Fruit fly (Drosophila melanogaster) whole organism, pupa: ENCODE results near the gene Indy.

Experiments used
- CG10348 ChIP-seq: fragments of 200-800 bp; sonication (Bioruptor generic); IDR thresholded peaks from 2 replicates; pipeline ENCODE4 v1.3.6; 2022; ENCODE audit warnings: missing biosample characterization, missing genetic modification characterization
- CG12605 ChIP-seq: fragments of 200-800 bp; sonication (Bioruptor generic); IDR thresholded peaks from 2 replicates; pipeline ENCODE4 v1.3.6; 2022; ENCODE audit warnings: missing biosample characterization, missing genetic modification characterization
- CG13204 ChIP-seq: fragments of 200-800 bp; sonication (Bioruptor generic); optimal IDR thresholded peaks from 2 replicates; lab custom pipeline; 2018; ENCODE audit warnings: missing biosample characterization, mild to moderate bottlenecking, missing genetic modification characterization, moderate library complexity
- CG14655 ChIP-seq: fragments of 200-800 bp; sonication (Bioruptor generic); optimal IDR thresholded peaks from 3 replicates; lab custom pipeline; 2017; ENCODE audit warnings: mild to moderate bottlenecking, missing biosample characterization, missing genetic modification reagents, missing genetic modification characterization
- CG15710 ChIP-seq: fragments of 200-800 bp; sonication (Bioruptor generic); optimal IDR thresholded peaks from 2 replicates; lab custom pipeline; 2018; ENCODE audit warnings: missing biosample characterization, mild to moderate bottlenecking, missing genetic modification characterization, moderate library complexity
- CG17806 ChIP-seq: fragments of 200-800 bp; sonication (Bioruptor generic); optimal IDR thresholded peaks from 2 replicates; lab custom pipeline; 2018; ENCODE audit warnings: missing biosample characterization, mild to moderate bottlenecking, missing genetic modification characterization, moderate library complexity
- CG32121 ChIP-seq: fragments of 200-800 bp; sonication (Bioruptor generic); IDR thresholded peaks from 2 replicates; pipeline ENCODE4 v1.3.6; 2022; ENCODE audit warnings: missing biosample characterization, missing genetic modification characterization
- CG34367 ChIP-seq: fragments of 200-800 bp; sonication (Bioruptor generic); optimal IDR thresholded peaks from 2 replicates; lab custom pipeline; 2018; ENCODE audit warnings: missing biosample characterization, mild to moderate bottlenecking, missing genetic modification characterization
- CG4496 ChIP-seq: fragments of 200-800 bp; sonication (Bioruptor generic); IDR thresholded peaks from 3 replicates; pipeline ENCODE4 v1.3.6; 2022; ENCODE audit warnings: missing biosample characterization, missing genetic modification characterization
- CG8159 ChIP-seq: fragments of 200-800 bp; sonication (Bioruptor generic); optimal IDR thresholded peaks from 3 replicates; lab custom pipeline; 2018; ENCODE audit warnings: missing biosample characterization, mild to moderate bottlenecking, missing genetic modification characterization, moderate library complexity
- CG8301 ChIP-seq: fragments of 200-800 bp; sonication (Bioruptor generic); optimal IDR thresholded peaks from 2 replicates; lab custom pipeline; 2018; ENCODE audit warnings: missing biosample characterization, mild to moderate bottlenecking, missing genetic modification characterization
- CG9948 ChIP-seq: fragments of 200-800 bp; sonication (Bioruptor generic); optimal IDR thresholded peaks from 2 replicates; lab custom pipeline; 2018; ENCODE audit warnings: missing biosample characterization, mild to moderate bottlenecking, missing genetic modification characterization, moderate library complexity
- D1 ChIP-seq: fragments of 200-800 bp; sonication (Bioruptor generic); optimal IDR thresholded peaks from 2 replicates; lab custom pipeline; 2018; ENCODE audit warnings: missing biosample characterization, mild to moderate bottlenecking, missing genetic modification characterization, moderate library complexity
- EcR ChIP-seq: fragments of 200-800 bp; sonication (Bioruptor generic); optimal IDR thresholded peaks from 3 replicates; lab custom pipeline; 2019; ENCODE audit warnings: missing biosample characterization, missing genetic modification characterization, mild to moderate bottlenecking, moderate library complexity, missing genetic modification reagents
- Ets98B ChIP-seq: fragments of 200-800 bp; sonication (Bioruptor generic); IDR thresholded peaks from 2 replicates; pipeline ENCODE4 v1.3.6; 2022; ENCODE audit warnings: missing biosample characterization, missing genetic modification characterization
- Pif1A ChIP-seq: fragments of 200-800 bp; sonication (Bioruptor generic); optimal IDR thresholded peaks from 3 replicates; lab custom pipeline; 2016; ENCODE audit warnings: missing biosample characterization, missing genetic modification characterization
- Pif1B ChIP-seq: fragments of 200-800 bp; sonication (Bioruptor generic); optimal IDR thresholded peaks from 3 replicates; lab custom pipeline; 2016; ENCODE audit warnings: missing biosample characterization, missing genetic modification characterization
- Snoo ChIP-seq: fragments of 200-800 bp; sonication (Bioruptor generic); optimal IDR thresholded peaks from 3 replicates; lab custom pipeline; 2017; ENCODE audit warnings: missing biosample characterization, mild to moderate bottlenecking, missing genetic modification characterization, inconsistent platforms
- fd96Ca ChIP-seq: fragments of 200-800 bp; sonication (Bioruptor generic); IDR thresholded peaks from 3 replicates; pipeline ENCODE4 v1.3.6; 2022; ENCODE audit warnings: missing biosample characterization, missing genetic modification characterization
- gl ChIP-seq: fragments of 200-800 bp; sonication (Bioruptor generic); optimal IDR thresholded peaks from 2 replicates; lab custom pipeline; 2018; ENCODE audit warnings: missing biosample characterization, mild to moderate bottlenecking, missing genetic modification characterization
- rn ChIP-seq: fragments of 200-800 bp; sonication (Bioruptor generic); IDR thresholded peaks from 2 replicates; pipeline ENCODE4 v1.3.6; 2022; ENCODE audit warnings: missing biosample characterization, missing genetic modification characterization

Indy gene

dm6 chr3L:18819262-18819886 lies 26.7 kb downstream of the Indy start:
- TF ChIP-seq gl (tag; lab: Kevin White, UChicago) = peak; percentile 39
- TF ChIP-seq CG13204 = peak; percentile 29
- TF ChIP-seq CG32121 = 0 out of 2 replicates have a peak, but pooled peaks have one; percentile 8
- TF ChIP-seq rn = no peak
- TF ChIP-seq CG12605 (GFP tag; lab: Robert Waterston, UW) = peak; percentile 81
- peak; percentile 62 for TF ChIP-seq CG8301
- TF ChIP-seq EcR = no peak
- TF ChIP-seq Pif1A = peak; percentile 24
- TF ChIP-seq CG9948 = no peak
- no peak for TF ChIP-seq CG34367 (tag; lab: Kevin White, UChicago)
- TF ChIP-seq CG15710 (tag; lab: Kevin White, UChicago) = peak; percentile 47
- peak; percentile 58; the same call in 1 of the 3 replicates for TF ChIP-seq CG4496
- TF ChIP-seq D1 = no peak
- peak; percentile 38 for TF ChIP-seq CG8159 (tag; lab: Kevin White, UChicago)
- TF ChIP-seq Snoo = peak; percentile 30
- no peak for TF ChIP-seq fd96Ca (GFP tag; lab: Robert Waterston, UW)
- peak; percentile 62 for TF ChIP-seq Ets98B (GFP tag; lab: Robert Waterston, UW)
- TF ChIP-seq CG17806 (tag; lab: Kevin White, UChicago) = peak; percentile 0
- TF ChIP-seq CG14655 (GFP tag; lab: Kevin White, UChicago) = peak; percentile 57
- no peak for TF ChIP-seq CG10348 (GFP tag; lab: Robert Waterston, UW)
- TF ChIP-seq Pif1B (GFP tag; lab: Kevin White, UChicago) = peak; percentile 9

- TF ChIP-seq CG8301 (no peak), gl (tag; lab: Kevin White, UChicago) (peak; percentile 30), CG32121 (0 out of 2 replicates have a peak, but pooled peaks have one; percentile 15), Pif1B (GFP tag; lab: Kevin White, UChicago) (no peak), EcR (peak; percentile 28), Ets98B (GFP tag; lab: Robert Waterston, UW) (no peak), Pif1A (no peak), CG15710 (tag; lab: Kevin White, UChicago) (no peak), CG34367 (tag; lab: Kevin White, UChicago) (no peak), rn (no peak), CG9948 (no peak), CG8159 (tag; lab: Kevin White, UChicago) (no peak), CG12605 (GFP tag; lab: Robert Waterston, UW) (no peak), CG17806 (tag; lab: Kevin White, UChicago) (no peak), CG4496 (no peak), fd96Ca (GFP tag; lab: Robert Waterston, UW) (no peak), CG10348 (GFP tag; lab: Robert Waterston, UW) (no peak), CG13204 (peak; percentile 52), Snoo (no peak)
- TF ChIP-seq, all 21 proteins: peak for 4
Observed at dm6 chr3L:18817264-18817894, 28.7 kb downstream of the Indy start.

DNA sequence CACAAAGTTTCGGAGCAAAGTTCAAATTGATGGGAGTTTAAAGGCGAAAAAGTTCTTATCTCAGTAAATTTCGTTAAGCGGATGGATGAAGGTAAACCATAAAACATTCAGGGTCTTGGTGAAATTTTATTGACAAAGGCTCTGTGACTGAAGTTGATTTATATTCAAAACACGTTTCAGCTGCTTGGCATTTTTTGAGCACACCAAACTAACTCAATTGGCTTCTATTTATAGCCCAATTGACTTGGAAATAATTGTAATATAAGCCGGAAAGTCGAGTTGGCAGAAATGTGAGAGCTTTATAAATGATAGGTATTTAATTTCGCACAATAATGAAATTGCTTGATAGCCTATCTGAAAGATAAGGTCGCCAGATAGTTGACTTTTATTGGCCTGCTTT lies 29.3 kb downstream of the Indy start:
- no peak for TF ChIP-seq CG13204
- TF ChIP-seq CG8159 (tag; lab: Kevin White, UChicago) = no peak
- TF ChIP-seq CG15710 (tag; lab: Kevin White, UChicago) = no peak
- TF ChIP-seq CG4496 = no peak
- TF ChIP-seq gl (tag; lab: Kevin White, UChicago) = no peak
- no peak for TF ChIP-seq CG9948
- TF ChIP-seq CG10348 (GFP tag; lab: Robert Waterston, UW) = no peak
- TF ChIP-seq CG34367 (tag; lab: Kevin White, UChicago) = no peak
- TF ChIP-seq CG8301 = no peak
- no peak for TF ChIP-seq CG17806 (tag; lab: Kevin White, UChicago)
- no peak for TF ChIP-seq Pif1B (GFP tag; lab: Kevin White, UChicago)
- no peak for TF ChIP-seq CG14655 (GFP tag; lab: Kevin White, UChicago)
- no peak for TF ChIP-seq CG32121
- TF ChIP-seq Ets98B (GFP tag; lab: Robert Waterston, UW) = no peak
- no peak for TF ChIP-seq rn
- no peak for TF ChIP-seq fd96Ca (GFP tag; lab: Robert Waterston, UW)

- TF ChIP-seq fd96Ca (GFP tag; lab: Robert Waterston, UW) (no peak), CG9948 (no peak), Ets98B (GFP tag; lab: Robert Waterston, UW) (no peak), Pif1A (no peak), gl (tag; lab: Kevin White, UChicago) (no peak), D1 (no peak), CG14655 (GFP tag; lab: Kevin White, UChicago) (no peak)
Observed at dm6 chr3L:18816176-18816575, 29.9 kb downstream of the Indy start.

DNA sequence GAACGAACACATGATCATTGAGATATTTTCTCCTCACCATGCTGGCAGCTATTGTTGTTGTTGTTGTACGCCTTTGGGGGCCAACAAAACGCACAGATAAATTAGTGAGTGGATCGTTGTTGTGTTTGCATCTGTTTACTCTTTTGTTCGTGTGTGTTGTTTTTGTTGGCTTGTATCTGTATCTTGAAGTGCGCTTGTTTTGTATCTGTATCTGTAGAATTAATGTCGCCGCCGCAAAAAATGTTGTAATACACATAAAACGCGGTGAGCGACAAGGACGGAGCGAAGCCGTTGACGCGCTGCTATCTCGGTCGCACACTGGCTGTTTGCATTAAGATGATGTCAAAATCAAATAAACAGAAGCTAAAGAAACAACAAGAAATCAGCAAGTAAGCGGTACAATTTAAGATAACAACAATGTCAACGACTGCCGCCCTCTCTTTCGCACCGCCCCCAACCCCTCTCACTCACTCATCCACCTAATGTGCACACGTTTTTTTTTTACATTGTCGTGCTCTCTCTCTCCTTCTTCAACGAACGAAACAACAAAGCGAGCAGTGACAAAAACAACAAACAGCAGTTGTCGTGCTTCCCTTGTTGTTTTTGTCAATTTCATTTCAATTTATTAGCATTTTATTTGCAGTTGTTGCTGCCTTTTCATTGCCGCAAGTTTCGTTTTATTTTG lies 32.0 kb downstream of the Indy start:
- TF ChIP-seq CG13204 = peak; percentile 83
- TF ChIP-seq fd96Ca (GFP tag; lab: Robert Waterston, UW) = no peak
- peak; percentile 42 for TF ChIP-seq CG15710 (tag; lab: Kevin White, UChicago)
- peak; percentile 84 for TF ChIP-seq CG32121
- TF ChIP-seq CG8301 = peak; percentile 80
- peak; percentile 71 for TF ChIP-seq Snoo
- no peak for TF ChIP-seq CG10348 (GFP tag; lab: Robert Waterston, UW)
- peak; percentile 72 for TF ChIP-seq gl (tag; lab: Kevin White, UChicago)
- TF ChIP-seq Pif1A = peak; percentile 80
- peak; percentile 91 for TF ChIP-seq EcR
- peak; percentile 35 for TF ChIP-seq CG8159 (tag; lab: Kevin White, UChicago)
- TF ChIP-seq Pif1B (GFP tag; lab: Kevin White, UChicago) = peak; percentile 65
- TF ChIP-seq CG17806 (tag; lab: Kevin White, UChicago) = peak; percentile 44
- peak; percentile 59; the same call in 1 of the 2 replicates for TF ChIP-seq CG12605 (GFP tag; lab: Robert Waterston, UW)
- peak; percentile 86 for TF ChIP-seq CG14655 (GFP tag; lab: Kevin White, UChicago)
- TF ChIP-seq CG4496 = peak; percentile 82; the same call in 2 of the 3 replicates
- peak; percentile 78 for TF ChIP-seq Ets98B (GFP tag; lab: Robert Waterston, UW)
- TF ChIP-seq D1 = no peak
- peak; percentile 62 for TF ChIP-seq CG34367 (tag; lab: Kevin White, UChicago)
- TF ChIP-seq CG9948 = peak; percentile 29
- TF ChIP-seq rn = no peak; the same call in 1 of the 2 replicates
